Fruit fly (Drosophila melanogaster) whole organism, pupa: ENCODE measurements around the gene CG18557.

Experiments
- CG10348 ChIP-seq: fragments of 200-800 bp; sonication (Bioruptor generic); IDR thresholded peaks from 2 replicates; pipeline ENCODE4 v1.3.6; 2022; ENCODE audit warnings: missing biosample characterization, missing genetic modification characterization
- CG12605 ChIP-seq: fragments of 200-800 bp; sonication (Bioruptor generic); IDR thresholded peaks from 2 replicates; pipeline ENCODE4 v1.3.6; 2022; ENCODE audit warnings: missing biosample characterization, missing genetic modification characterization
- CG14655 ChIP-seq: fragments of 200-800 bp; sonication (Bioruptor generic); optimal IDR thresholded peaks from 3 replicates; lab custom pipeline; 2017; ENCODE audit warnings: mild to moderate bottlenecking, missing biosample characterization, missing genetic modification reagents, missing genetic modification characterization
- CG15710 ChIP-seq: fragments of 200-800 bp; sonication (Bioruptor generic); optimal IDR thresholded peaks from 2 replicates; lab custom pipeline; 2018; ENCODE audit warnings: missing biosample characterization, mild to moderate bottlenecking, missing genetic modification characterization, moderate library complexity
- CG32121 ChIP-seq: fragments of 200-800 bp; sonication (Bioruptor generic); IDR thresholded peaks from 2 replicates; pipeline ENCODE4 v1.3.6; 2022; ENCODE audit warnings: missing biosample characterization, missing genetic modification characterization
- CG34367 ChIP-seq: fragments of 200-800 bp; sonication (Bioruptor generic); optimal IDR thresholded peaks from 2 replicates; lab custom pipeline; 2018; ENCODE audit warnings: missing biosample characterization, mild to moderate bottlenecking, missing genetic modification characterization
- CG8301 ChIP-seq: fragments of 200-800 bp; sonication (Bioruptor generic); optimal IDR thresholded peaks from 2 replicates; lab custom pipeline; 2018; ENCODE audit warnings: missing biosample characterization, mild to moderate bottlenecking, missing genetic modification characterization
- EcR ChIP-seq: fragments of 200-800 bp; sonication (Bioruptor generic); optimal IDR thresholded peaks from 3 replicates; lab custom pipeline; 2019; ENCODE audit warnings: missing biosample characterization, missing genetic modification characterization, mild to moderate bottlenecking, moderate library complexity, missing genetic modification reagents
- Pif1B ChIP-seq: fragments of 200-800 bp; sonication (Bioruptor generic); optimal IDR thresholded peaks from 3 replicates; lab custom pipeline; 2016; ENCODE audit warnings: missing biosample characterization, missing genetic modification characterization

- TF ChIP-seq CG15710 (tag; lab: Kevin White, UChicago) = no peak
- no peak for TF ChIP-seq CG8301
- TF ChIP-seq CG10348 (GFP tag; lab: Robert Waterston, UW) = no peak
- TF ChIP-seq CG14655 (GFP tag; lab: Kevin White, UChicago) = no peak
- TF ChIP-seq CG34367 (tag; lab: Kevin White, UChicago) = no peak
- TF ChIP-seq EcR = peak; percentile 21
- peak; percentile 48 for TF ChIP-seq Pif1B
- no peak for TF ChIP-seq CG32121 (GFP tag; lab: Robert Waterston, UW)
- no peak for TF ChIP-seq CG12605
These were observed 11.5 kb upstream of the CG18557 start, which contains the start of gene CG2991 for dm6 chr2L:2856960-2857584.
